Worm (Caenorhabditis elegans): ENCODE measurements around the gene ZK930.6.

ce11 chrII:11902203-11902602, 18.5 kb downstream of the ZK930.6 start:
- TF ChIP-seq egl-27 (tag; optimal IDR thresholded peaks at IDR 0.05) (no peak), nhr-11 (tag; optimal IDR thresholded peaks at IDR 0.05) (no peak), R02D3.7 (tag; optimal IDR thresholded peaks at IDR 0.05) (no peak), nhr-28 (tag; optimal IDR thresholded peaks at IDR 0.05) (no peak), skn-1 (tag; optimal IDR thresholded peaks at IDR 0.05) (no peak), lin-15B (tag; optimal IDR thresholded peaks at IDR 0.05) (no peak), lin-39 (tag; optimal IDR thresholded peaks at IDR 0.05) (no peak), aly-2 (tag; optimal IDR thresholded peaks at IDR 0.05) (no peak), ZK546.5 (tag; optimal IDR thresholded peaks at IDR 0.05) (no peak), snpc-4 (tag; optimal IDR thresholded peaks at IDR 0.05) (no peak), ceh-16 (tag; optimal IDR thresholded peaks at IDR 0.05) (no peak), nfya-1 (tag; optimal IDR thresholded peaks at IDR 0.05; ENCODE audit: insufficient read depth) (no peak), nhr-77 (tag; optimal IDR thresholded peaks at IDR 0.05) (no peak)
